Worm (Caenorhabditis elegans) whole organism, L3 larva: ENCODE data around the gene pals-37.

Experiments
- aly-2 ChIP-seq: fragments of 150-350 bp; optimal IDR thresholded peaks from 2 replicates; lab custom pipeline; 2014; ENCODE audit warnings: missing biosample characterization, missing genetic modification characterization
- ceh-16 ChIP-seq: sonication (generic microtip); optimal IDR thresholded peaks from 2 replicates; lab custom pipeline; 2017; ENCODE audit warnings: missing biosample characterization, missing genetic modification characterization
- egl-27 ChIP-seq: sonication (generic microtip); optimal IDR thresholded peaks from 4 replicates; lab custom pipeline; 2017; ENCODE audit warnings: missing biosample characterization, missing genetic modification reagents, missing genetic modification characterization
- elt-2 ChIP-seq: sonication (generic microtip); optimal IDR thresholded peaks from 2 replicates; lab custom pipeline; 2016; ENCODE audit warnings: missing genetic modification reagents, mild to moderate bottlenecking, missing genetic modification characterization, missing compliant biosample characterization
- elt-3 ChIP-seq, 3 experiments: fragments of 150-350 bp in 1 of 3; sonication (generic microtip) in 2 of 3; optimal IDR thresholded peaks; 2 replicates in 2 of 3; 4 replicates in 1 of 3; lab custom pipeline; 2014 to 2017; ENCODE audit warnings: missing biosample characterization in 3 of 3, missing genetic modification characterization in 3 of 3
- lin-15B ChIP-seq: fragments of 150-350 bp; optimal IDR thresholded peaks from 2 replicates; lab custom pipeline; 2014; ENCODE audit warnings: missing biosample characterization, missing genetic modification characterization
- lin-39 ChIP-seq: fragments of 150-350 bp; optimal IDR thresholded peaks from 2 replicates; lab custom pipeline; 2018; ENCODE audit warnings: missing biosample characterization, missing genetic modification reagents, missing genetic modification characterization
- nfya-1 ChIP-seq: sonication (generic microtip); optimal IDR thresholded peaks from 2 replicates; lab custom pipeline; 2017; ENCODE audit warnings: missing genetic modification characterization, mild to moderate bottlenecking, missing compliant biosample characterization, antibody characterized with exemption, moderate library complexity; ENCODE audit not compliant: insufficient read depth
- nhr-12 ChIP-seq: fragments of 150-350 bp; optimal IDR thresholded peaks from 2 replicates; lab custom pipeline; 2014; ENCODE audit warnings: missing biosample characterization, missing genetic modification characterization
- nhr-23 ChIP-seq: fragments of 150-350 bp; optimal IDR thresholded peaks from 2 replicates; lab custom pipeline; 2014; ENCODE audit warnings: missing biosample characterization, missing genetic modification reagents, missing genetic modification characterization
- nhr-237 ChIP-seq: fragments of 150-350 bp; optimal IDR thresholded peaks from 2 replicates; lab custom pipeline; 2014; ENCODE audit warnings: missing biosample characterization, missing genetic modification characterization
- nhr-76 ChIP-seq: fragments of 150-350 bp; sonication (generic microtip); optimal IDR thresholded peaks from 5 replicates; lab custom pipeline; 2014; ENCODE audit warnings: missing biosample characterization, missing genetic modification characterization
- pqm-1 ChIP-seq: fragments of 150-350 bp; optimal IDR thresholded peaks from 2 replicates; lab custom pipeline; 2017; ENCODE audit warnings: missing biosample characterization, missing genetic modification characterization, inconsistent platforms
- ztf-4 ChIP-seq: fragments of 150-350 bp; optimal IDR thresholded peaks from 2 replicates; lab custom pipeline; 2014; ENCODE audit warnings: missing biosample characterization, missing genetic modification characterization

- TF ChIP-seq nfya-1 (tag; lab: Kevin White, UChicago), result no peak
- TF ChIP-seq aly-2 (tag; lab: Kevin White, UChicago), result no peak
- TF ChIP-seq nhr-12 (tag; lab: Kevin White, UChicago), result no peak
- TF ChIP-seq ztf-4 (tag; lab: Kevin White, UChicago), result no peak
- TF ChIP-seq nhr-237, result no peak
- TF ChIP-seq lin-39 (tag; lab: Kevin White, UChicago), result no peak
- TF ChIP-seq pqm-1 (tag; lab: Kevin White, UChicago), result no peak
- TF ChIP-seq nhr-23 (tag; lab: Kevin White, UChicago), result no peak
- no peak for TF ChIP-seq lin-15B
- no peak for TF ChIP-seq nhr-76 (tag; lab: Kevin White, UChicago)
- no peak for TF ChIP-seq elt-3 (tag; optimal IDR thresholded peaks at IDR 0.05; lab: Kevin White, UChicago)
- no peak for TF ChIP-seq ceh-16 (tag; lab: Kevin White, UChicago)
- TF ChIP-seq egl-27 (tag; lab: Kevin White, UChicago), result no peak
- no peak for TF ChIP-seq elt-2 (tag; lab: Kevin White, UChicago)
These were observed 39.0 kb downstream of the pals-37 start, which contains the start of gene K01D12.8 for ce11 chrV:12402355-12402754.
